Fruit fly (Drosophila melanogaster) whole organism, embryonic: ENCODE data around the gene Dup99B.

ENCODE experiments used
- Antp ChIP-seq: fragments of 200-800 bp; sonication (Bioruptor generic); optimal IDR thresholded peaks from 3 replicates; lab custom pipeline; 2016; ENCODE audit warnings: missing biosample characterization, missing genetic modification characterization
- Bdp1 ChIP-seq: fragments of 200-800 bp; sonication (Bioruptor generic); optimal IDR thresholded peaks from 3 replicates; lab custom pipeline; 2016; ENCODE audit warnings: missing biosample characterization, missing genetic modification characterization
- CG10147 ChIP-seq: fragments of 200-800 bp; sonication (Bioruptor generic); optimal IDR thresholded peaks from 2 replicates; lab custom pipeline; 2019; ENCODE audit warnings: missing biosample characterization, mild to moderate bottlenecking, missing genetic modification characterization, moderate library complexity
- CG14965 ChIP-seq: fragments of 200-800 bp; sonication (Bioruptor generic); optimal IDR thresholded peaks from 2 replicates; lab custom pipeline; 2016; ENCODE audit warnings: missing biosample characterization, missing genetic modification characterization, borderline replicate concordance
- CG1647 ChIP-seq: fragments of 200-800 bp; sonication (Bioruptor generic); optimal IDR thresholded peaks from 3 replicates; lab custom pipeline; 2016; ENCODE audit warnings: missing biosample characterization, missing genetic modification characterization
- CG17359 ChIP-seq: fragments of 200-800 bp; sonication (Bioruptor generic); optimal IDR thresholded peaks from 3 replicates; lab custom pipeline; 2018; ENCODE audit warnings: missing biosample characterization, mild to moderate bottlenecking, missing genetic modification characterization, moderate library complexity
- CG1792 ChIP-seq: fragments of 200-800 bp; sonication (Bioruptor generic); optimal IDR thresholded peaks from 2 replicates; lab custom pipeline; 2016; ENCODE audit warnings: missing biosample characterization, missing genetic modification characterization
- CG18764 ChIP-seq: fragments of 200-800 bp; sonication (Bioruptor generic); optimal IDR thresholded peaks from 3 replicates; lab custom pipeline; 2016; ENCODE audit warnings: missing biosample characterization, missing genetic modification characterization
- CG2889 ChIP-seq: fragments of 200-800 bp; sonication (Bioruptor generic); IDR thresholded peaks from 3 replicates; pipeline ENCODE4 v1.3.6; 2022; ENCODE audit warnings: missing biosample characterization, missing genetic modification characterization
- CG32532 ChIP-seq: fragments of 200-800 bp; sonication (Bioruptor generic); IDR thresholded peaks from 2 replicates; pipeline ENCODE4 v1.3.6; 2022; ENCODE audit warnings: missing biosample characterization, missing genetic modification characterization
- CG32767 ChIP-seq: fragments of 200-800 bp; sonication (Bioruptor generic); IDR thresholded peaks from 2 replicates; pipeline ENCODE4 v1.3.6; 2022; ENCODE audit warnings: missing biosample characterization, missing genetic modification characterization
- CG34224 ChIP-seq: fragments of 200-800 bp; sonication (Bioruptor generic); IDR thresholded peaks from 3 replicates; pipeline ENCODE4 v1.3.6; 2022; ENCODE audit warnings: missing biosample characterization, missing genetic modification characterization; ENCODE audit not compliant: partially characterized antibody
- CG3995 ChIP-seq: fragments of 200-800 bp; sonication (Bioruptor generic); optimal IDR thresholded peaks from 3 replicates; lab custom pipeline; 2016; ENCODE audit warnings: missing biosample characterization, missing genetic modification characterization
- CG4424 ChIP-seq: fragments of 200-800 bp; sonication (Bioruptor generic); optimal IDR thresholded peaks from 3 replicates; lab custom pipeline; 2016; ENCODE audit warnings: missing biosample characterization, missing genetic modification characterization
- CG6272 ChIP-seq: fragments of 200-800 bp; sonication (Bioruptor generic); IDR thresholded peaks from 2 replicates; pipeline ENCODE4 v1.3.6; 2022; ENCODE audit warnings: missing biosample characterization, missing genetic modification characterization
- CG6683 ChIP-seq: fragments of 200-800 bp; sonication (Bioruptor generic); optimal IDR thresholded peaks from 2 replicates; lab custom pipeline; 2017; ENCODE audit warnings: missing biosample characterization, mild to moderate bottlenecking, missing genetic modification characterization, missing genetic modification reagents
- CG7357 ChIP-seq: fragments of 200-800 bp; sonication (Bioruptor generic); IDR thresholded peaks from 3 replicates; pipeline ENCODE4 v1.3.6; 2022; ENCODE audit warnings: missing biosample characterization, missing genetic modification characterization
- CG7786 ChIP-seq: fragments of 200-800 bp; sonication (Bioruptor generic); optimal IDR thresholded peaks from 2 replicates; lab custom pipeline; 2016; ENCODE audit warnings: missing biosample characterization, missing genetic modification characterization
- CG8924 ChIP-seq: fragments of 200-800 bp; optimal IDR thresholded peaks from 3 replicates; lab custom pipeline; 2019; ENCODE audit warnings: missing biosample characterization, mild to moderate bottlenecking, missing genetic modification characterization, moderate library complexity
- CG9215 ChIP-seq: fragments of 200-800 bp; sonication (Bioruptor generic); IDR thresholded peaks from 2 replicates; pipeline ENCODE4 v1.3.6; 2022; ENCODE audit warnings: missing biosample characterization, missing genetic modification characterization
- CG9876 ChIP-seq: fragments of 200-800 bp; sonication (Bioruptor generic); optimal IDR thresholded peaks from 2 replicates; lab custom pipeline; 2016; ENCODE audit warnings: missing biosample characterization, missing genetic modification characterization
- Deaf1 ChIP-seq: fragments of 200-800 bp; optimal IDR thresholded peaks from 3 replicates; lab custom pipeline; 2019; ENCODE audit warnings: missing biosample characterization, mild to moderate bottlenecking, missing genetic modification characterization, moderate library complexity
- Dek ChIP-seq: fragments of 200-800 bp; sonication (Bioruptor generic); optimal IDR thresholded peaks from 3 replicates; lab custom pipeline; 2019; ENCODE audit warnings: missing biosample characterization, mild to moderate bottlenecking, missing genetic modification characterization, moderate library complexity
- Dip2 ChIP-seq: fragments of 200-800 bp; sonication (Bioruptor generic); IDR thresholded peaks from 2 replicates; pipeline ENCODE4 v1.3.6; 2022; ENCODE audit warnings: missing biosample characterization, missing genetic modification characterization
- Fer1 ChIP-seq: fragments of 200-800 bp; sonication (Bioruptor generic); optimal IDR thresholded peaks from 2 replicates; lab custom pipeline; 2017; ENCODE audit warnings: missing biosample characterization, mild to moderate bottlenecking, missing genetic modification characterization
- HmgZ ChIP-seq: fragments of 200-800 bp; sonication (Bioruptor generic); optimal IDR thresholded peaks from 2 replicates; lab custom pipeline; 2018; ENCODE audit warnings: missing biosample characterization, mild to moderate bottlenecking, missing genetic modification characterization
- Hr39 ChIP-seq: fragments of >200 bp; optimal IDR thresholded peaks from 2 replicates; lab custom pipeline; 2017
- Jarid2 ChIP-seq: fragments of 200-800 bp; sonication (Bioruptor generic); optimal IDR thresholded peaks from 3 replicates; lab custom pipeline; 2017; ENCODE audit warnings: mild to moderate bottlenecking, missing biosample characterization, missing genetic modification reagents, missing genetic modification characterization
- Mrtf ChIP-seq: fragments of 200-800 bp; sonication (Bioruptor generic); IDR thresholded peaks from 3 replicates; pipeline ENCODE4 v1.3.6; 2022; ENCODE audit warnings: missing biosample characterization, missing genetic modification characterization
- Neu2 ChIP-seq: fragments of 200-800 bp; sonication (Bioruptor generic); optimal IDR thresholded peaks from 3 replicates; lab custom pipeline; 2016; ENCODE audit warnings: missing biosample characterization, missing genetic modification characterization, borderline replicate concordance
- Nf-YB ChIP-seq: fragments of 200-800 bp; sonication (Bioruptor generic); optimal IDR thresholded peaks from 3 replicates; lab custom pipeline; 2019; ENCODE audit warnings: missing biosample characterization, mild to moderate bottlenecking, missing genetic modification characterization, moderate library complexity
- Sin3A ChIP-seq: fragments of >200 bp; optimal IDR thresholded peaks from 2 replicates; lab custom pipeline; 2018
- ash1 ChIP-seq: fragments of 200-800 bp; sonication (Bioruptor generic); optimal IDR thresholded peaks from 2 replicates; lab custom pipeline; 2018; ENCODE audit warnings: missing biosample characterization, mild to moderate bottlenecking, missing genetic modification characterization
- az2 ChIP-seq: fragments of 200-800 bp; sonication (Bioruptor generic); optimal IDR thresholded peaks from 3 replicates; lab custom pipeline; 2016; ENCODE audit warnings: missing biosample characterization, missing genetic modification characterization
- bigmax ChIP-seq: fragments of 200-800 bp; sonication (Bioruptor generic); optimal IDR thresholded peaks from 2 replicates; lab custom pipeline; 2018; ENCODE audit warnings: missing biosample characterization, mild to moderate bottlenecking, missing genetic modification characterization
- cwo ChIP-seq: fragments of 200-800 bp; sonication (Bioruptor generic); optimal IDR thresholded peaks from 3 replicates; lab custom pipeline; 2017; ENCODE audit warnings: missing biosample characterization, missing genetic modification characterization, mild to moderate bottlenecking, moderate library complexity, missing genetic modification reagents
- danr ChIP-seq: fragments of 200-800 bp; sonication (Bioruptor generic); IDR thresholded peaks from 2 replicates; pipeline ENCODE4 v1.3.6; 2022; ENCODE audit warnings: missing biosample characterization, missing genetic modification characterization
- dati ChIP-seq: fragments of 200-800 bp; sonication (Bioruptor generic); IDR thresholded peaks from 2 replicates; pipeline ENCODE4 v1.3.6; 2022; ENCODE audit warnings: missing biosample characterization, missing genetic modification characterization
- fu2 ChIP-seq: fragments of 200-800 bp; sonication (Bioruptor generic); optimal IDR thresholded peaks from 2 replicates; lab custom pipeline; 2016; ENCODE audit warnings: missing biosample characterization, missing genetic modification characterization
- grau ChIP-seq: fragments of 200-800 bp; optimal IDR thresholded peaks from 3 replicates; lab custom pipeline; 2019; ENCODE audit warnings: missing biosample characterization, mild to moderate bottlenecking, missing genetic modification characterization, moderate library complexity
- lola ChIP-seq, 3 experiments: fragments of >200 bp in 2 of 3; fragments of 200-800 bp in 1 of 3; sonication (Bioruptor generic) in 1 of 3; optimal IDR thresholded peaks; 2 replicates each; lab custom pipeline; 2017 to 2019; ENCODE audit warnings: missing biosample characterization in 3 of 3, missing genetic modification characterization in 3 of 3, mild to moderate bottlenecking in 1 of 3, moderate library complexity in 1 of 3
- otp ChIP-seq: fragments of 200-800 bp; sonication (Bioruptor generic); IDR thresholded peaks from 3 replicates; pipeline ENCODE4, ENCODE4 v1.3.6; 2022; ENCODE audit warnings: missing biosample characterization, missing genetic modification characterization
- row ChIP-seq: fragments of 200-800 bp; sonication (Bioruptor generic); IDR thresholded peaks from 3 replicates; pipeline ENCODE4 v1.3.6; 2022; ENCODE audit warnings: missing biosample characterization, missing genetic modification characterization
- schlank ChIP-seq: fragments of 200-800 bp; sonication (Bioruptor generic); optimal IDR thresholded peaks from 2 replicates; lab custom pipeline; 2018; ENCODE audit warnings: missing biosample characterization, mild to moderate bottlenecking, missing genetic modification characterization
- sens-2 ChIP-seq: fragments of 200-800 bp; sonication (Bioruptor generic); IDR thresholded peaks from 2 replicates; pipeline ENCODE4 v1.3.6; 2022; ENCODE audit warnings: missing biosample characterization, missing genetic modification characterization
- sima ChIP-seq: fragments of 200-800 bp; sonication (Bioruptor generic); optimal IDR thresholded peaks from 2 replicates; lab custom pipeline; 2016; ENCODE audit warnings: missing biosample characterization, missing genetic modification characterization
- slp2 ChIP-seq: fragments of 200-800 bp; sonication (Bioruptor generic); optimal IDR thresholded peaks from 2 replicates; lab custom pipeline; 2016; ENCODE audit warnings: missing biosample characterization, missing genetic modification characterization
- so ChIP-seq: fragments of 200-800 bp; sonication (Bioruptor generic); IDR thresholded peaks from 3 replicates; pipeline ENCODE4 v1.3.6; 2022; ENCODE audit warnings: missing biosample characterization, missing genetic modification characterization
- tio ChIP-seq: fragments of 200-800 bp; sonication (Bioruptor generic); optimal IDR thresholded peaks from 2 replicates; lab custom pipeline; 2017; ENCODE audit warnings: missing biosample characterization, missing genetic modification characterization, inconsistent platforms
- ttk ChIP-seq: fragments of 200-800 bp; sonication (Bioruptor generic); IDR thresholded peaks from 2 replicates; pipeline ENCODE4 v2.1.2; 2022; ENCODE audit warnings: missing biosample characterization, missing genetic modification characterization
- vnd ChIP-seq: fragments of 200-800 bp; sonication (Bioruptor generic); IDR thresholded peaks from 3 replicates; pipeline ENCODE4 v1.3.6; 2022; ENCODE audit warnings: missing biosample characterization, missing genetic modification characterization; ENCODE audit not compliant: partially characterized antibody
- vvl ChIP-seq: fragments of 200-800 bp; sonication (Bioruptor generic); IDR thresholded peaks from 2 replicates; pipeline ENCODE4 v1.3.6; 2022; ENCODE audit warnings: missing biosample characterization, missing genetic modification characterization
- yki ChIP-seq: fragments of >200 bp; optimal IDR thresholded peaks from 3 replicates; lab custom pipeline; 2018

Dup99B gene

DNA sequence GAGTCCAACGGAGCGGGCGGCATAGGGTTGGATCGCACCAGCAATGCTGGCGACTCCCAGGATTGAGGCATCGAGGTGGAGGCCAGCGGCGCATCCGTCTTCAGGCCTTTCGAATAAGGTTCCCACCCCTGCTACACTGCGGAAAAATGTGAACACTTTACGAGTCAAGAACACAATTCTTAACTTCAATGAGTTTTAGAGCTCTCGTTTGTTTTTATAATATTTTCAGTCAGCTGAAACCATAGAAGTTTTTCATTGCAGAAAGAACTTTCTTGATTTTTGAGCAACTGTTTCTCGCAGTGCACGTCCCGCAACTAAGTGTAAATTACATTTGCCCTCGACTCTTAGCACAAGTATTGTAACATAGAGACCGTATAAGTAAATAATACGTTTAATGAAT lies 18.8 kb downstream of the Dup99B start (continued):
- no peak for TF ChIP-seq schlank (tag; lab: Kevin White, UChicago)
- TF ChIP-seq yki (lab: Kevin White, UChicago) = no peak
- peak; percentile 17 for TF ChIP-seq Nf-YB
- TF ChIP-seq CG9876 (GFP tag; lab: Kevin White, UChicago) = no peak
- no peak for TF ChIP-seq tio (GFP tag; lab: Kevin White, UChicago)
- TF ChIP-seq CG9215 (GFP tag; lab: Robert Waterston, UW) = no peak
- no peak for TF ChIP-seq CG34224
- TF ChIP-seq Sin3A (lab: Kevin White, UChicago) = no peak
- TF ChIP-seq otp = no peak
- no peak for TF ChIP-seq sima
- no peak for TF ChIP-seq CG3995 (GFP tag; lab: Kevin White, UChicago)
- no peak for TF ChIP-seq HmgZ
- no peak for TF ChIP-seq vnd (GFP tag; lab: Robert Waterston, UW)
- TF ChIP-seq CG32532 (GFP tag; lab: Robert Waterston, UW) = no peak
- no peak for TF ChIP-seq ttk (GFP tag; lab: Robert Waterston, UW)
- no peak for TF ChIP-seq CG1647 (GFP tag; lab: Kevin White, UChicago)
- no peak for TF ChIP-seq sens-2
- TF ChIP-seq Bdp1 = no peak
- no peak for TF ChIP-seq dati (GFP tag; lab: Robert Waterston, UW)
- no peak for TF ChIP-seq so (GFP tag; lab: Robert Waterston, UW)
- no peak for TF ChIP-seq ash1 (GFP tag; lab: Kevin White, UChicago)
- no peak for TF ChIP-seq Jarid2
- no peak for TF ChIP-seq Dip2 (GFP tag; lab: Robert Waterston, UW)
- peak in 1 of 3 experiments; percentile 28 for TF ChIP-seq lola (GFP tag; optimal IDR thresholded peaks at IDR 0.05; lab: Kevin White, UChicago)
- TF ChIP-seq CG7357 (GFP tag; lab: Robert Waterston, UW) = no peak
- no peak for TF ChIP-seq slp2 (GFP tag; lab: Kevin White, UChicago)
- no peak for TF ChIP-seq Mrtf (GFP tag; lab: Robert Waterston, UW)
- no peak for TF ChIP-seq Neu2 (GFP tag; lab: Kevin White, UChicago)
- no peak for TF ChIP-seq CG14965 (GFP tag; lab: Kevin White, UChicago)
- TF ChIP-seq CG10147 (GFP tag; lab: Kevin White, UChicago) = no peak
- no peak for TF ChIP-seq Fer1 (GFP tag; lab: Kevin White, UChicago)
- TF ChIP-seq grau (tag; lab: Kevin White, UChicago) = no peak
- no peak for TF ChIP-seq CG1792
- no peak for TF ChIP-seq CG6272 (GFP tag; lab: Robert Waterston, UW)
- no peak for TF ChIP-seq fu2 (GFP tag; lab: Kevin White, UChicago)
- TF ChIP-seq cwo = no peak
- no peak for TF ChIP-seq Deaf1
- no peak for TF ChIP-seq bigmax (GFP tag; lab: Kevin White, UChicago)
- TF ChIP-seq CG17359 (tag; lab: Kevin White, UChicago) = no peak
- TF ChIP-seq CG8924 = no peak
- peak; percentile 36 for TF ChIP-seq CG4424 (GFP tag; lab: Kevin White, UChicago)
- TF ChIP-seq row (GFP tag; lab: Robert Waterston, UW) = peak; percentile 33; the same call in 2 of the 3 replicates
- TF ChIP-seq Hr39 = no peak
- no peak for TF ChIP-seq Dek (tag; lab: Kevin White, UChicago)
- TF ChIP-seq CG32767 (GFP tag; lab: Robert Waterston, UW) = no peak
- TF ChIP-seq vvl = 0 out of 2 replicates have a peak, but pooled peaks have one; percentile 22
- no peak for TF ChIP-seq danr (GFP tag; lab: Robert Waterston, UW)
- no peak for TF ChIP-seq CG18764
- TF ChIP-seq Antp (GFP tag; lab: Kevin White, UChicago) = no peak
- TF ChIP-seq CG6683 (GFP tag; lab: Kevin White, UChicago) = no peak
- no peak for TF ChIP-seq CG2889 (GFP tag; lab: Robert Waterston, UW)
- TF ChIP-seq az2 (GFP tag; lab: Kevin White, UChicago) = no peak
- TF ChIP-seq CG7786 = no peak
